Fruit fly (Drosophila melanogaster): ENCODE data around the gene CG46468.

dm6 chr2L:9612654-9613005 is 47.4 kb upstream of the CG46468 start:
- TF ChIP-seq CG8478 (optimal IDR thresholded peaks at IDR 0.05) (no peak), CTCF (optimal IDR thresholded peaks at IDR 0.05) (peak in 1 of 2 experiments; percentile 88)

Data from S2 (cell line).